Fruit fly (Drosophila melanogaster) Kc167 (cell line): ENCODE measurements around the gene fax.

ENCODE experiments used
- Myc ChIP-seq: fragments of >200 bp; optimal IDR thresholded peaks from 2 replicates; lab custom pipeline; 2017; ENCODE audit warnings: missing external identifiers
- Sin3A ChIP-seq: fragments of >200 bp; optimal IDR thresholded peaks from 2 replicates; lab custom pipeline; 2018; ENCODE audit warnings: missing external identifiers
- h ChIP-seq: fragments of >200 bp; optimal IDR thresholded peaks from 3 replicates; lab custom pipeline; 2018; ENCODE audit warnings: missing external identifiers
- insv ChIP-seq: fragments of >200 bp; optimal IDR thresholded peaks from 3 replicates; lab custom pipeline; 2018; ENCODE audit warnings: missing external identifiers
- psq ChIP-seq: fragments of >200 bp; optimal IDR thresholded peaks from 2 replicates; lab custom pipeline; 2017; ENCODE audit warnings: missing external identifiers
- ttk ChIP-seq: sonication (Bioruptor generic); optimal IDR thresholded peaks from 2 replicates; lab custom pipeline; 2017; ENCODE audit warnings: missing external identifiers

fax gene

dm6 chr3L:16364182-16364581 lies 47.4 kb downstream of the fax start:
- TF ChIP-seq psq (lab: Kevin White, UChicago) (no peak), Sin3A (no peak), insv (lab: Kevin White, UChicago) (no peak), ttk (lab: Kevin White, UChicago) (no peak)

dm6 chr3L:16362119-16362653 lies 49.4 kb downstream of the fax start, which contains the start of gene Cpr72Ea:
Gene Cpr72Ea (plus strand): TSS chr3L:16362603.
- TF ChIP-seq psq (lab: Kevin White, UChicago): no peak
- no peak for TF ChIP-seq Myc (lab: Kevin White, UChicago)
- no peak for TF ChIP-seq ttk (lab: Kevin White, UChicago)
- TF ChIP-seq h (lab: Kevin White, UChicago): no peak
- no peak for TF ChIP-seq insv (lab: Kevin White, UChicago)
- no peak for TF ChIP-seq Sin3A

- no peak for TF ChIP-seq psq (lab: Kevin White, UChicago)
- TF ChIP-seq Myc (lab: Kevin White, UChicago): no peak
- no peak for TF ChIP-seq h (lab: Kevin White, UChicago)
- TF ChIP-seq insv (lab: Kevin White, UChicago): no peak
- TF ChIP-seq Sin3A: no peak
- TF ChIP-seq ttk (lab: Kevin White, UChicago): no peak
These were observed 50.3 kb downstream of the fax start for dm6 chr3L:16361200-16361815.

DNA sequence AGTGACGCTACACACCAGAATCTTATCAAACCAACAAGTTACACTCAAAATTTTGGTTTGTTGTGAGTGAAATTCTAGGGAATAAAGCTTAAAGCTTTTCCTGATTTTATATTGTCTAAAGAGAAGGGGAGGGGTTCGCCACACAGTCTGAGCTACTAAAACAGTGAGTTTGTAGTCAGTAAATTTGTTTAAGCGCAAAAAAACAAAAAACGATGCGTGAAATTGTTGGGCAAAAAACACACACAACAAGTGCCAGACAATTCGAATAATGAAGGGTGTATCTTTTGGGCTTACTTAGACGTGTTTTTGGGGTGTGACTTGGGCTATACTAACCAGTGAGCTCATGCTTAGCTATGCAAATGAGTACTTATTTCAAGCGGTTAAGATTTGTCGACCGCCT lies 51.8 kb downstream of the fax start:
- no peak for TF ChIP-seq ttk (lab: Kevin White, UChicago)
- TF ChIP-seq h (lab: Kevin White, UChicago): no peak
- TF ChIP-seq Sin3A: no peak
- TF ChIP-seq Myc (lab: Kevin White, UChicago): no peak
- no peak for TF ChIP-seq psq (lab: Kevin White, UChicago)
- no peak for TF ChIP-seq insv (lab: Kevin White, UChicago)

DNA sequence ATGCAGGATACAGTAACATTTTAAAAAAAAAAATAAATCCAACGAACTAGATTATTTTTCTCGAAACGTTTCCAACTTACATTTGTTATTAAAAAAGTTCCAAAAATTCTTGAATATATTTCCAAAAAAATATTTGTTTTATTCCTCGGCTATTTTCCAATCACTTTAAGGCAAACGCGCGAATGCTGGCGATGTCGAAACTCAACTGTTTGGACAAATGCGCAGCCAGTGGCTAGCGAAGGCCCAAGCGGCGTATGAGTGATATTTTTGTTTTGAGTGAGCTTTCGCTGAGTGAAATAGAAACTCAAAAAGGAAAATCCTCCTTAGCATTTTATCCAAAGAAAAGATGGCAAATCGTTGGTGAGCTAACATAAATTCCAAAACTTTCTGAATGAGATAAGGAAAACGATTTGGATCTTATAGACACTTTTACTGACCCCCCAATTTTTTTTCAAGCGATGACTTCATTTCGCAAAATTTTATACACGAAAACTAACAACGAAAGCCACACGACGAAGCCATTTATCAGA lies 52.3 kb downstream of the fax start, which contains the start of gene ringer:
TSS of gene ringer (minus strand) at position 210 of the 530 bp plus-strand sequence.
- TF ChIP-seq psq (lab: Kevin White, UChicago): no peak
- no peak for TF ChIP-seq insv (lab: Kevin White, UChicago)
- no peak for TF ChIP-seq ttk (lab: Kevin White, UChicago)

- TF ChIP-seq psq (lab: Kevin White, UChicago) (no peak), ttk (lab: Kevin White, UChicago) (no peak), insv (lab: Kevin White, UChicago) (no peak), h (lab: Kevin White, UChicago) (no peak), Myc (lab: Kevin White, UChicago) (no peak), Sin3A (no peak)
These were observed 53.8 kb downstream of the fax start for dm6 chr3L:16357860-16358259.

DNA sequence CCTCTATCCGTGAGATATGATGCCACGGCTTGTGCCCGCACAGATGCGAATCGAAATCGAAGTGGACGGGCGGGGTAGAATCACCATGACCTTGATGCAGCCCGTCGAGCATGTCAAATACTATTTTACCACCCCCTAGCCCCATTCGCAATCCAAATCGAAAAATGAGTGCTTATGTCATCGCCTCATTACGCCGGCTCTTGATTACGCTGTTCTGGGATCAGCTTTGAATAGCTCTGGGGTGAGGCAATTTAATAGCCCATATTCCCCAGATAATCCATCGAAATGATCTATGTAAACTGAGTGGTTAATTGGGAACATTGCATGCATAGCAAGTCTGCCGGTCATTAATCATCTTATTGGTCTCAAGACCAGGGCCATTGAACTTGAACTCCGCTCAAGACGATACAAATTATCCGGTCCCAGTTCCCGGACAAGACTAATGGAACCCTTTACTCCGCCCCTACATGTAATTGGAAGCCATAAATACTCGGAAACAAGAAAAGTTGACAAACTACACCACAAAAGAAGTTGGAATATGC lies 54.4 kb downstream of the fax start:
- TF ChIP-seq psq (lab: Kevin White, UChicago): no peak
- TF ChIP-seq Sin3A: no peak
- no peak for TF ChIP-seq ttk (lab: Kevin White, UChicago)
- TF ChIP-seq h (lab: Kevin White, UChicago): no peak
- no peak for TF ChIP-seq insv (lab: Kevin White, UChicago)
- TF ChIP-seq Myc (lab: Kevin White, UChicago): no peak

- TF ChIP-seq Myc (lab: Kevin White, UChicago) (no peak), Sin3A (no peak), insv (lab: Kevin White, UChicago) (no peak), h (lab: Kevin White, UChicago) (no peak), psq (lab: Kevin White, UChicago) (no peak), ttk (lab: Kevin White, UChicago) (no peak)
These were observed 55.4 kb downstream of the fax start for dm6 chr3L:16356171-16356765.

dm6 chr3L:16354197-16354596 lies 57.4 kb downstream of the fax start, which contains the start of gene Pdh:
Gene Pdh (minus strand): TSS chr3L:16354297.
- TF ChIP-seq psq (lab: Kevin White, UChicago) (no peak), ttk (lab: Kevin White, UChicago) (no peak), Myc (lab: Kevin White, UChicago) (no peak), h (lab: Kevin White, UChicago) (no peak), insv (lab: Kevin White, UChicago) (no peak), Sin3A (no peak)
